Fruit fly (Drosophila melanogaster) whole organism, embryonic: Measurements from ENCODE around the gene CG32147.

Experiments
- Abd-B ChIP-seq: fragments of 200-800 bp; sonication (Bioruptor generic); optimal IDR thresholded peaks from 2 replicates; lab custom pipeline; 2018; ENCODE audit warnings: missing biosample characterization, mild to moderate bottlenecking, missing genetic modification characterization, moderate library complexity
- CG10209 ChIP-seq: fragments of 200-800 bp; sonication (Bioruptor generic); optimal IDR thresholded peaks from 3 replicates; lab custom pipeline; 2017; ENCODE audit warnings: missing biosample characterization, mild to moderate bottlenecking, missing genetic modification characterization, missing genetic modification reagents
- CG10366 ChIP-seq: fragments of 200-800 bp; sonication (Bioruptor generic); IDR thresholded peaks from 2 replicates; pipeline ENCODE4 v1.3.6; 2022; ENCODE audit warnings: missing biosample characterization, missing genetic modification characterization
- CG12155 ChIP-seq: fragments of 200-800 bp; sonication (Bioruptor generic); optimal IDR thresholded peaks from 3 replicates; lab custom pipeline; 2016; ENCODE audit warnings: missing biosample characterization, missing genetic modification characterization
- CG12942 ChIP-seq: fragments of 200-800 bp; sonication (Bioruptor generic); optimal IDR thresholded peaks from 3 replicates; lab custom pipeline; 2016; ENCODE audit warnings: missing biosample characterization, missing genetic modification characterization
- CG13296 ChIP-seq: fragments of 200-800 bp; sonication (Bioruptor generic); optimal IDR thresholded peaks from 3 replicates; lab custom pipeline; 2018; ENCODE audit warnings: missing biosample characterization, mild to moderate bottlenecking, missing genetic modification characterization
- CG14710 ChIP-seq: fragments of 200-800 bp; sonication (Bioruptor generic); optimal IDR thresholded peaks from 3 replicates; lab custom pipeline; 2019; ENCODE audit warnings: missing biosample characterization, mild to moderate bottlenecking, missing genetic modification characterization, moderate library complexity
- CG15479 ChIP-seq: fragments of 200-800 bp; sonication (Bioruptor generic); optimal IDR thresholded peaks from 3 replicates; lab custom pipeline; 2019; ENCODE audit warnings: missing biosample characterization, mild to moderate bottlenecking, missing genetic modification characterization, moderate library complexity
- CG16813 ChIP-seq: fragments of 200-800 bp; sonication (Bioruptor generic); IDR thresholded peaks from 3 replicates; pipeline ENCODE4 v1.3.6; 2022; ENCODE audit warnings: missing biosample characterization, missing genetic modification characterization; ENCODE audit not compliant: partially characterized antibody
- CG17385 ChIP-seq: fragments of 200-800 bp; sonication (Bioruptor generic); optimal IDR thresholded peaks from 3 replicates; lab custom pipeline; 2018; ENCODE audit warnings: missing biosample characterization, mild to moderate bottlenecking, missing genetic modification characterization
- CG17612 ChIP-seq: fragments of 200-800 bp; sonication (Bioruptor generic); IDR thresholded peaks from 2 replicates; pipeline ENCODE4 v1.3.6; 2022; ENCODE audit warnings: missing biosample characterization, missing genetic modification characterization
- CG18619 ChIP-seq: fragments of 200-800 bp; sonication (Bioruptor generic); optimal IDR thresholded peaks from 3 replicates; lab custom pipeline; 2017; ENCODE audit warnings: missing biosample characterization, mild to moderate bottlenecking, missing genetic modification characterization
- CG2199 ChIP-seq: fragments of 200-800 bp; sonication (Bioruptor generic); IDR thresholded peaks from 3 replicates; pipeline ENCODE4 v1.3.6; 2022; ENCODE audit warnings: missing biosample characterization, missing genetic modification characterization
- CG2202 ChIP-seq: fragments of 200-800 bp; sonication (Bioruptor generic); optimal IDR thresholded peaks from 2 replicates; lab custom pipeline; 2018; ENCODE audit warnings: missing biosample characterization, mild to moderate bottlenecking, missing genetic modification characterization
- CG31441 ChIP-seq: fragments of 200-800 bp; sonication (Bioruptor generic); IDR thresholded peaks from 2 replicates; pipeline ENCODE4 v1.3.6; 2022; ENCODE audit warnings: missing biosample characterization, missing genetic modification characterization
- CG3163 ChIP-seq: fragments of 200-800 bp; sonication (Bioruptor generic); optimal IDR thresholded peaks from 3 replicates; lab custom pipeline; 2016; ENCODE audit warnings: missing biosample characterization, missing genetic modification characterization
- CG33557 ChIP-seq: fragments of 200-800 bp; sonication (Bioruptor generic); optimal IDR thresholded peaks from 2 replicates; lab custom pipeline; 2019; ENCODE audit warnings: missing biosample characterization, mild to moderate bottlenecking, missing genetic modification characterization, moderate library complexity
- CG4424 ChIP-seq: fragments of 200-800 bp; sonication (Bioruptor generic); optimal IDR thresholded peaks from 3 replicates; lab custom pipeline; 2016; ENCODE audit warnings: missing biosample characterization, missing genetic modification characterization
- CG5953 ChIP-seq: fragments of 200-800 bp; sonication (Bioruptor generic); IDR thresholded peaks from 2 replicates; pipeline ENCODE4 v1.3.6; 2022; ENCODE audit warnings: missing biosample characterization, missing genetic modification characterization
- CG6654 ChIP-seq: fragments of 200-800 bp; sonication (Bioruptor generic); optimal IDR thresholded peaks from 2 replicates; lab custom pipeline; 2017; ENCODE audit warnings: missing biosample characterization, mild to moderate bottlenecking, missing genetic modification characterization
- CG6689 ChIP-seq: fragments of 200-800 bp; sonication (Bioruptor generic); IDR thresholded peaks from 2 replicates; pipeline ENCODE4 v1.3.6; 2022; ENCODE audit warnings: missing biosample characterization, missing genetic modification characterization
- CG7271 ChIP-seq: fragments of 200-800 bp; sonication (Bioruptor generic); optimal IDR thresholded peaks from 2 replicates; lab custom pipeline; 2018; ENCODE audit warnings: missing biosample characterization, mild to moderate bottlenecking, missing genetic modification characterization, moderate library complexity
- CG7839 ChIP-seq: fragments of 200-800 bp; sonication (Bioruptor generic); optimal IDR thresholded peaks from 3 replicates; lab custom pipeline; 2018; ENCODE audit warnings: missing biosample characterization, mild to moderate bottlenecking, missing genetic modification characterization, moderate library complexity
- CG8089 ChIP-seq: fragments of 200-800 bp; sonication (Bioruptor generic); optimal IDR thresholded peaks from 3 replicates; lab custom pipeline; 2016; ENCODE audit warnings: missing biosample characterization, missing genetic modification characterization
- CG8478 ChIP-seq: fragments of >200 bp; optimal IDR thresholded peaks from 2 replicates; lab custom pipeline; 2018
- CG9876 ChIP-seq: fragments of 200-800 bp; sonication (Bioruptor generic); optimal IDR thresholded peaks from 2 replicates; lab custom pipeline; 2016; ENCODE audit warnings: missing biosample characterization, missing genetic modification characterization
- Drgx ChIP-seq: fragments of 200-800 bp; sonication (Bioruptor generic); IDR thresholded peaks from 2 replicates; pipeline ENCODE4 v1.3.6; 2022; ENCODE audit warnings: missing biosample characterization, missing genetic modification characterization
- Gsc ChIP-seq: fragments of 200-800 bp; sonication (Bioruptor generic); IDR thresholded peaks from 2 replicates; pipeline ENCODE4 v1.3.6; 2022; ENCODE audit warnings: missing biosample characterization, missing genetic modification characterization
- Hmr ChIP-seq: fragments of 200-800 bp; sonication (Bioruptor generic); optimal IDR thresholded peaks from 3 replicates; lab custom pipeline; 2017; ENCODE audit warnings: mild to moderate bottlenecking, missing biosample characterization, missing genetic modification reagents, missing genetic modification characterization
- Hr39 ChIP-seq: fragments of >200 bp; optimal IDR thresholded peaks from 2 replicates; lab custom pipeline; 2017
- PHDP ChIP-seq: fragments of 200-800 bp; sonication (Bioruptor generic); optimal IDR thresholded peaks from 3 replicates; lab custom pipeline; 2018; ENCODE audit warnings: missing biosample characterization, mild to moderate bottlenecking, missing genetic modification characterization, moderate library complexity
- YL-1 ChIP-seq: fragments of 200-800 bp; sonication (Bioruptor generic); optimal IDR thresholded peaks from 3 replicates; lab custom pipeline; 2017; ENCODE audit warnings: missing biosample characterization, mild to moderate bottlenecking, missing genetic modification characterization
- ash1 ChIP-seq: fragments of 200-800 bp; sonication (Bioruptor generic); optimal IDR thresholded peaks from 2 replicates; lab custom pipeline; 2018; ENCODE audit warnings: missing biosample characterization, mild to moderate bottlenecking, missing genetic modification characterization
- bbx ChIP-seq: fragments of 200-800 bp; sonication (Bioruptor generic); IDR thresholded peaks from 2 replicates; pipeline ENCODE4 v1.3.6; 2022; ENCODE audit warnings: missing biosample characterization, missing genetic modification characterization; ENCODE audit not compliant: partially characterized antibody
- cwo ChIP-seq: fragments of 200-800 bp; sonication (Bioruptor generic); optimal IDR thresholded peaks from 3 replicates; lab custom pipeline; 2017; ENCODE audit warnings: missing biosample characterization, missing genetic modification characterization, mild to moderate bottlenecking, moderate library complexity, missing genetic modification reagents
- dati ChIP-seq: fragments of 200-800 bp; sonication (Bioruptor generic); IDR thresholded peaks from 2 replicates; pipeline ENCODE4 v1.3.6; 2022; ENCODE audit warnings: missing biosample characterization, missing genetic modification characterization
- dmrt11E ChIP-seq: fragments of 200-800 bp; sonication (Bioruptor generic); optimal IDR thresholded peaks from 3 replicates; lab custom pipeline; 2018; ENCODE audit warnings: missing biosample characterization, mild to moderate bottlenecking, missing genetic modification characterization, moderate library complexity
- esg ChIP-seq: fragments of 200-800 bp; sonication (Bioruptor generic); conservative IDR thresholded peaks from 2 replicates; pipeline ENCODE4 v1.3.6; 2022; ENCODE audit warnings: missing biosample characterization, missing genetic modification characterization
- exex ChIP-seq: fragments of 200-800 bp; sonication (Bioruptor generic); optimal IDR thresholded peaks from 4 replicates; lab custom pipeline; 2018; ENCODE audit warnings: missing biosample characterization, mild to moderate bottlenecking, missing genetic modification characterization, moderate library complexity
- eyg ChIP-seq: fragments of 200-800 bp; sonication (Bioruptor generic); optimal IDR thresholded peaks from 3 replicates; lab custom pipeline; 2016; ENCODE audit warnings: missing biosample characterization, missing genetic modification characterization
- gt ChIP-seq: fragments of 200-800 bp; sonication (Bioruptor generic); IDR thresholded peaks from 2 replicates; pipeline ENCODE4 v1.3.6; 2022; ENCODE audit warnings: missing biosample characterization, missing genetic modification characterization
- h ChIP-seq: fragments of >200 bp; optimal IDR thresholded peaks from 2 replicates; lab custom pipeline; 2017
- hbn ChIP-seq: fragments of 200-800 bp; sonication (Bioruptor generic); IDR thresholded peaks from 2 replicates; pipeline ENCODE4 v1.3.6; 2022; ENCODE audit warnings: missing biosample characterization, missing genetic modification characterization; ENCODE audit not compliant: partially characterized antibody
- kah ChIP-seq: fragments of 200-800 bp; sonication (Bioruptor generic); optimal IDR thresholded peaks from 2 replicates; lab custom pipeline; 2018; ENCODE audit warnings: missing biosample characterization, mild to moderate bottlenecking, missing genetic modification characterization
- klu ChIP-seq: fragments of 200-800 bp; sonication (Bioruptor generic); IDR thresholded peaks from 2 replicates; pipeline ENCODE4 v1.3.6; 2022; ENCODE audit warnings: missing biosample characterization, missing genetic modification characterization
- lilli ChIP-seq: fragments of 200-800 bp; sonication (Bioruptor generic); optimal IDR thresholded peaks from 3 replicates; lab custom pipeline; 2016; ENCODE audit warnings: missing biosample characterization, missing genetic modification characterization
- maf-S ChIP-seq: fragments of 200-800 bp; sonication (Bioruptor generic); optimal IDR thresholded peaks from 2 replicates; lab custom pipeline; 2016; ENCODE audit warnings: missing biosample characterization, missing genetic modification characterization
- odd ChIP-seq: fragments of 200-800 bp; sonication (Bioruptor generic); optimal IDR thresholded peaks from 2 replicates; lab custom pipeline; 2017; ENCODE audit warnings: missing biosample characterization, mild to moderate bottlenecking, missing genetic modification characterization
- stc ChIP-seq: fragments of 200-800 bp; sonication (Bioruptor generic); IDR thresholded peaks from 2 replicates; pipeline ENCODE4 v1.3.6; 2022; ENCODE audit warnings: missing biosample characterization, missing genetic modification characterization
- trh ChIP-seq: fragments of 200-800 bp; sonication (Bioruptor generic); optimal IDR thresholded peaks from 2 replicates; lab custom pipeline; 2016; ENCODE audit warnings: missing biosample characterization, missing genetic modification characterization

The CG32147 gene

dm6 chr3L:15098659-15099512 lies 45.0 kb downstream of the CG32147 start (continued):
- TF ChIP-seq gt (GFP tag; lab: Robert Waterston, UW) (peak; percentile 39; the same call in 1 of the 2 replicates), cwo (GFP tag; lab: Kevin White, UChicago) (peak; percentile 92), CG17385 (peak; percentile 82), CG7839 (peak; percentile 87), CG8089 (no peak), CG3163 (GFP tag; lab: Kevin White, UChicago) (peak; percentile 28), hbn (GFP tag; lab: Robert Waterston, UW) (no peak; the same call in 1 of the 2 replicates), klu (no peak; the same call in 1 of the 2 replicates), CG6689 (peak; percentile 90), CG12155 (GFP tag; lab: Kevin White, UChicago) (peak; percentile 38), CG15479 (GFP tag; lab: Kevin White, UChicago) (peak; percentile 13), CG10366 (GFP tag; lab: Robert Waterston, UW) (peak; percentile 64), CG14710 (tag; lab: Kevin White, UChicago) (peak; percentile 97), odd (peak; percentile 81), trh (GFP tag; lab: Kevin White, UChicago) (peak; percentile 12), dmrt11E (tag; lab: Kevin White, UChicago) (peak; percentile 84), bbx (GFP tag; lab: Robert Waterston, UW) (no peak), stc (GFP tag; lab: Robert Waterston, UW) (peak; percentile 93), Hr39 (lab: Kevin White, UChicago) (no peak), CG6654 (GFP tag; lab: Kevin White, UChicago) (peak; percentile 63), h (no peak), CG10209 (GFP tag; lab: Kevin White, UChicago) (peak; percentile 74), CG17612 (no peak), CG5953 (peak; percentile 63; the same call in 1 of the 2 replicates), dati (no peak), CG18619 (GFP tag; lab: Kevin White, UChicago) (peak; percentile 61), CG4424 (peak; percentile 86), PHDP (tag; lab: Kevin White, UChicago) (peak; percentile 86), CG8478 (lab: Kevin White, UChicago) (no peak), esg (GFP tag; lab: Robert Waterston, UW) (peak; percentile 53; the same call in 1 of the 2 replicates), CG2199 (GFP tag; lab: Robert Waterston, UW) (0 out of 3 replicates have a peak, but pooled peaks have one; percentile 35), exex (tag; lab: Kevin White, UChicago) (peak; percentile 78), CG16813 (GFP tag; lab: Robert Waterston, UW) (no peak), CG7271 (tag; lab: Kevin White, UChicago) (peak; percentile 93), eyg (peak; percentile 9), CG31441 (GFP tag; lab: Robert Waterston, UW) (peak; percentile 98), maf-S (GFP tag; lab: Kevin White, UChicago) (peak; percentile 15), Hmr (GFP tag; lab: Kevin White, UChicago) (peak; percentile 86), CG2202 (tag; lab: Kevin White, UChicago) (peak; percentile 72), kah (GFP tag; lab: Kevin White, UChicago) (peak; percentile 62), lilli (GFP tag; lab: Kevin White, UChicago) (peak; percentile 27), CG9876 (GFP tag; lab: Kevin White, UChicago) (no peak), Gsc (GFP tag; lab: Robert Waterston, UW) (no peak), CG33557 (peak; percentile 79), Drgx (GFP tag; lab: Robert Waterston, UW) (peak; percentile 86), Abd-B (GFP tag; lab: Kevin White, UChicago) (peak; percentile 52), ash1 (GFP tag; lab: Kevin White, UChicago) (no peak), YL-1 (GFP tag; lab: Kevin White, UChicago) (no peak), CG12942 (GFP tag; lab: Kevin White, UChicago) (peak; percentile 61), CG13296 (peak; percentile 95)
